Worm (Caenorhabditis elegans) whole organism, late embryonic: ENCODE data around the gene C17C3.6.

Source experiments
- C08G9.2 ChIP-seq: sonication (generic microtip); optimal IDR thresholded peaks from 2 replicates; lab custom pipeline; 2016; ENCODE audit warnings: mild to moderate bottlenecking, missing genetic modification characterization, moderate library complexity, missing compliant biosample characterization
- F13H6.1 ChIP-seq: sonication (generic microtip); optimal IDR thresholded peaks from 2 replicates; lab custom pipeline; 2016; ENCODE audit warnings: missing genetic modification characterization, missing compliant biosample characterization
- K09A11.1 ChIP-seq: sonication (generic microtip); optimal IDR thresholded peaks from 2 replicates; lab custom pipeline; 2017; ENCODE audit warnings: antibody characterized with exemption, mild to moderate bottlenecking, missing genetic modification characterization, missing compliant biosample characterization; ENCODE audit not compliant: insufficient read depth
- T23F11.4 ChIP-seq: fragments of 200-800 bp; sonication (Bioruptor generic); optimal IDR thresholded peaks from 2 replicates; lab custom pipeline; 2018; ENCODE audit warnings: mild to moderate bottlenecking, missing genetic modification characterization, missing compliant biosample characterization
- Y22D7AL.16 ChIP-seq: sonication (generic microtip); optimal IDR thresholded peaks from 2 replicates; lab custom pipeline; 2016; ENCODE audit warnings: missing genetic modification characterization, missing compliant biosample characterization
- ceh-18 ChIP-seq: sonication (generic microtip); optimal IDR thresholded peaks from 2 replicates; lab custom pipeline; 2016; ENCODE audit warnings: missing genetic modification characterization, missing compliant biosample characterization
- ceh-2 ChIP-seq: sonication (generic microtip); optimal IDR thresholded peaks from 2 replicates; lab custom pipeline; 2016; ENCODE audit warnings: missing genotype, missing genetic modification characterization, missing compliant biosample characterization
- ceh-22 ChIP-seq: sonication (generic microtip); optimal IDR thresholded peaks from 2 replicates; lab custom pipeline; 2017; ENCODE audit warnings: missing biosample characterization, missing genetic modification characterization
- ceh-30 ChIP-seq: fragments of 150-350 bp; optimal IDR thresholded peaks from 2 replicates; lab custom pipeline; 2014; ENCODE audit warnings: missing biosample characterization, missing genetic modification characterization
- ceh-45 ChIP-seq: fragments of 200-800 bp; sonication (Bioruptor generic); IDR thresholded peaks from 2 replicates; pipeline ENCODE4 v1.3.6; 2022; ENCODE audit warnings: missing genetic modification reagents, missing genetic modification characterization, missing compliant biosample characterization
- ceh-48 ChIP-seq: sonication (generic microtip); optimal IDR thresholded peaks from 2 replicates; lab custom pipeline; 2016; ENCODE audit warnings: missing genetic modification characterization, inconsistent platforms, missing compliant biosample characterization
- ceh-6 ChIP-seq: fragments of 200-800 bp; sonication (Bioruptor generic); optimal IDR thresholded peaks from 2 replicates; lab custom pipeline; 2018; ENCODE audit warnings: mild to moderate bottlenecking, missing genetic modification characterization, missing compliant biosample characterization
- dve-1 ChIP-seq: sonication (generic microtip); optimal IDR thresholded peaks from 2 replicates; lab custom pipeline; 2017; ENCODE audit warnings: antibody characterized with exemption, mild to moderate bottlenecking, missing genetic modification characterization, missing compliant biosample characterization
- ets-4 ChIP-seq: sonication (generic microtip); optimal IDR thresholded peaks from 2 replicates; lab custom pipeline; 2016; ENCODE audit warnings: missing genetic modification characterization, missing compliant biosample characterization
- eyg-1 ChIP-seq: sonication (generic microtip); optimal IDR thresholded peaks from 2 replicates; lab custom pipeline; 2016; ENCODE audit warnings: missing genotype, missing genetic modification characterization, missing compliant biosample characterization
- fkh-6 ChIP-seq: sonication (generic microtip); optimal IDR thresholded peaks from 2 replicates; lab custom pipeline; 2016; ENCODE audit warnings: missing genetic modification characterization, missing compliant biosample characterization
- gmeb-2 ChIP-seq: sonication (generic microtip); optimal IDR thresholded peaks from 2 replicates; lab custom pipeline; 2016; ENCODE audit warnings: missing genetic modification characterization, inconsistent platforms, missing compliant biosample characterization
- hlh-13 ChIP-seq: fragments of 200-800 bp; sonication (Bioruptor generic); optimal IDR thresholded peaks from 2 replicates; lab custom pipeline; 2018; ENCODE audit warnings: mild to moderate bottlenecking, missing genetic modification characterization, missing compliant biosample characterization
- hlh-6 ChIP-seq: sonication (generic microtip); optimal IDR thresholded peaks from 2 replicates; lab custom pipeline; 2016; ENCODE audit warnings: missing genotype, missing genetic modification characterization, missing compliant biosample characterization
- lim-6 ChIP-seq: sonication (generic microtip); optimal IDR thresholded peaks from 2 replicates; lab custom pipeline; 2016; ENCODE audit warnings: missing genetic modification characterization, missing compliant biosample characterization
- lin-11 ChIP-seq: fragments of 200-800 bp; sonication (Bioruptor generic); optimal IDR thresholded peaks from 2 replicates; lab custom pipeline; 2018; ENCODE audit warnings: mild to moderate bottlenecking, missing genetic modification characterization, missing compliant biosample characterization
- mec-3 ChIP-seq: sonication (generic microtip); optimal IDR thresholded peaks from 2 replicates; lab custom pipeline; 2016; ENCODE audit warnings: borderline replicate concordance, missing genetic modification characterization, missing compliant biosample characterization
- nfya-1 ChIP-seq: sonication (generic microtip); optimal IDR thresholded peaks from 2 replicates; lab custom pipeline; 2017; ENCODE audit warnings: missing genetic modification characterization, mild to moderate bottlenecking, missing compliant biosample characterization, antibody characterized with exemption, moderate library complexity
- nhr-11 ChIP-seq: fragments of 150-350 bp; optimal IDR thresholded peaks from 2 replicates; lab custom pipeline; 2014; ENCODE audit warnings: missing biosample characterization, missing genetic modification characterization
- npax-4 ChIP-seq: sonication (generic microtip); optimal IDR thresholded peaks from 2 replicates; lab custom pipeline; 2016; ENCODE audit warnings: missing genetic modification characterization, missing compliant biosample characterization
- pax-1 ChIP-seq: fragments of 150-350 bp; optimal IDR thresholded peaks from 2 replicates; lab custom pipeline; 2014; ENCODE audit warnings: missing biosample characterization, missing genetic modification characterization
- pha-2 ChIP-seq: sonication (generic microtip); optimal IDR thresholded peaks from 2 replicates; lab custom pipeline; 2017; ENCODE audit warnings: mild to moderate bottlenecking, missing genetic modification characterization, missing compliant biosample characterization
- pha-4 ChIP-seq: fragments of 150-350 bp; optimal IDR thresholded peaks from 2 replicates; lab custom pipeline; 2018; ENCODE audit warnings: missing biosample characterization, missing genetic modification reagents, missing genetic modification characterization
- pqm-1 ChIP-seq: sonication (generic microtip); optimal IDR thresholded peaks from 2 replicates; lab custom pipeline; 2016; ENCODE audit warnings: missing genetic modification characterization, missing compliant biosample characterization
- pros-1 ChIP-seq: fragments of 150-350 bp; optimal IDR thresholded peaks from 2 replicates; lab custom pipeline; 2014; ENCODE audit warnings: missing biosample characterization, missing genetic modification reagents, missing genetic modification characterization
- ref-2 ChIP-seq: sonication (generic microtip); optimal IDR thresholded peaks from 2 replicates; lab custom pipeline; 2016; ENCODE audit warnings: missing genetic modification characterization, missing compliant biosample characterization
- sdc-2 ChIP-seq: sonication (generic microtip); optimal IDR thresholded peaks from 2 replicates; lab custom pipeline; 2016; ENCODE audit warnings: missing genotype, missing genetic modification characterization, missing compliant biosample characterization
- sox-4 ChIP-seq: sonication (generic microtip); optimal IDR thresholded peaks from 2 replicates; lab custom pipeline; 2017; ENCODE audit warnings: mild to moderate bottlenecking, missing genetic modification characterization, inconsistent platforms, missing compliant biosample characterization
- tbx-2 ChIP-seq: sonication (generic microtip); optimal IDR thresholded peaks from 2 replicates; lab custom pipeline; 2016; ENCODE audit warnings: missing genetic modification characterization, missing compliant biosample characterization
- ttx-3 ChIP-seq: sonication (generic microtip); optimal IDR thresholded peaks from 2 replicates; lab custom pipeline; 2016; ENCODE audit warnings: missing genetic modification reagents, missing genetic modification characterization, missing compliant biosample characterization
- unc-3 ChIP-seq, 2 experiments: fragments of 200-800 bp in 1 of 2; sonication (Bioruptor generic) in 1 of 2; sonication (generic microtip) in 1 of 2; conservative IDR thresholded peaks in 1 of 2; optimal IDR thresholded peaks in 1 of 2; 2 replicates each; pipeline versions ENCODE4 v1.3.6 to Lab custom; 2016 to 2022; ENCODE audit warnings: missing compliant biosample characterization in 2 of 2, missing genetic modification characterization in 2 of 2, missing genetic modification reagents in 1 of 2
- unc-42 ChIP-seq: sonication (generic microtip); optimal IDR thresholded peaks from 2 replicates; lab custom pipeline; 2016; ENCODE audit warnings: missing genotype, missing genetic modification characterization, missing compliant biosample characterization
- unc-55 ChIP-seq: sonication (generic microtip); optimal IDR thresholded peaks from 2 replicates; lab custom pipeline; 2017; ENCODE audit warnings: missing biosample characterization, missing genetic modification reagents, missing genetic modification characterization
- unc-86 ChIP-seq: sonication (generic microtip); optimal IDR thresholded peaks from 2 replicates; lab custom pipeline; 2016; ENCODE audit warnings: missing genetic modification characterization, missing compliant biosample characterization
- zip-5 ChIP-seq: sonication (generic microtip); optimal IDR thresholded peaks from 2 replicates; lab custom pipeline; 2016; ENCODE audit warnings: missing genetic modification characterization, missing compliant biosample characterization
- ztf-16 ChIP-seq: sonication (generic microtip); optimal IDR thresholded peaks from 2 replicates; lab custom pipeline; 2017; ENCODE audit warnings: missing genetic modification characterization, missing compliant biosample characterization

The C17C3.6 gene

ce11 chrII:5543476-5544144 lies 6.2 kb upstream of the C17C3.6 start (continued):
- peak; percentile 89 for TF ChIP-seq nfya-1 (tag; lab: Kevin White, UChicago)
- peak; percentile 93 for TF ChIP-seq dve-1 (tag; lab: Kevin White, UChicago)
- peak; percentile 51 for TF ChIP-seq eyg-1 (tag; lab: Kevin White, UChicago)
- TF ChIP-seq unc-3 (GFP tag; conservative IDR thresholded peaks at IDR 0.05; lab: Robert Waterston, UW) = peak; percentile 59
- TF ChIP-seq unc-3 (tag; optimal IDR thresholded peaks at IDR 0.05; lab: Kevin White, UChicago) = peak; percentile 55
- TF ChIP-seq gmeb-2 (tag; lab: Kevin White, UChicago) = peak; percentile 56
- TF ChIP-seq unc-42 (tag; lab: Kevin White, UChicago) = peak; percentile 98
- TF ChIP-seq pqm-1 (tag; lab: Kevin White, UChicago) = peak; percentile 77
- TF ChIP-seq ceh-45 (GFP tag; lab: Robert Waterston, UW) = no peak
- peak; percentile 18 for TF ChIP-seq ceh-22 (tag; lab: Kevin White, UChicago)
- no peak for TF ChIP-seq pha-4
- peak; percentile 82 for TF ChIP-seq ref-2
- TF ChIP-seq ceh-48 (tag; lab: Kevin White, UChicago) = peak; percentile 18
- TF ChIP-seq sox-4 (tag; lab: Kevin White, UChicago) = peak; percentile 68
- TF ChIP-seq lin-11 (tag; lab: Kevin White, UChicago) = peak; percentile 68
- TF ChIP-seq unc-86 (tag; lab: Kevin White, UChicago) = peak; percentile 71
- TF ChIP-seq T23F11.4 (GFP tag; lab: Kevin White, UChicago) = peak; percentile 69
- peak; percentile 95 for TF ChIP-seq tbx-2 (tag; lab: Kevin White, UChicago)
- peak; percentile 63 for TF ChIP-seq ets-4
- peak; percentile 59 for TF ChIP-seq pax-1
- peak; percentile 58 for TF ChIP-seq Y22D7AL.16 (tag; lab: Kevin White, UChicago)
- TF ChIP-seq ceh-18 (tag; lab: Kevin White, UChicago) = peak; percentile 95
- peak; percentile 80 for TF ChIP-seq pha-2
- peak; percentile 70 for TF ChIP-seq ceh-2 (tag; lab: Kevin White, UChicago)
- TF ChIP-seq unc-55 (GFP tag; lab: Kevin White, UChicago) = peak; percentile 48
- TF ChIP-seq zip-5 (tag; lab: Kevin White, UChicago) = peak; percentile 31
- TF ChIP-seq C08G9.2 = peak; percentile 49
- TF ChIP-seq F13H6.1 = peak; percentile 44
- peak; percentile 82 for TF ChIP-seq fkh-6
- TF ChIP-seq hlh-6 = peak; percentile 48
- TF ChIP-seq ceh-6 (GFP tag; lab: Kevin White, UChicago) = peak; percentile 65
- peak; percentile 97 for TF ChIP-seq pros-1
- TF ChIP-seq hlh-13 (GFP tag; lab: Kevin White, UChicago) = peak; percentile 64

ce11 chrII:5544145-5544515 lies 5.7 kb upstream of the C17C3.6 start:
- TF ChIP-seq nhr-11 (tag; lab: Kevin White, UChicago) = no peak
- no peak for TF ChIP-seq pha-4
- TF ChIP-seq ztf-16 (tag; lab: Kevin White, UChicago) = no peak
- TF ChIP-seq mec-3 = no peak
- no peak for TF ChIP-seq fkh-6
- TF ChIP-seq ttx-3 (tag; lab: Kevin White, UChicago) = no peak
- no peak for TF ChIP-seq F13H6.1
- no peak for TF ChIP-seq unc-55 (GFP tag; lab: Kevin White, UChicago)
- TF ChIP-seq ref-2 = no peak

DNA sequence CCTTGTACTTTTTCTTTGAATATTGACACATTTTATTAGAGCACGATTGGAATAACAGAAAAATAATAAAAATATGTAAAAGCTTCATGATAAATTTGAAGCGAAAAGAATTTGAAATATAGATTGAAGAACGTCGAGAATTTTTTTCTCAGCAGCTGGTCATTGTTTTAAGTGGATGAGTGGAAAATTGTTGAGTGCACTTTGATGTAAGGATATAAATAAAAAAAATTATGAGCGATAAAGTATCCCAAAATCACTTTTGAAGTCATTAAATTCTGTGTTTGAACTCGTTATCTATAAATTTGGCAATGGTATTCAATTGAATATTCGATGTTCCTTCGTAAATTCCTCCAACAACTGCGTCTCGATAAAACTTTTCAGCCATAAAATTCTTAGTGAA lies 5.1 kb upstream of the C17C3.6 start, which contains the start of gene ins-13:
ins-13 (minus strand) TSS at position 101 of the 400 bp plus-strand sequence.
- TF ChIP-seq ceh-30 (no peak), sdc-2 (tag; lab: Kevin White, UChicago) (no peak), npax-4 (tag; lab: Kevin White, UChicago) (no peak), ceh-22 (tag; lab: Kevin White, UChicago) (no peak), K09A11.1 (tag; lab: Kevin White, UChicago) (no peak), lim-6 (tag; lab: Kevin White, UChicago) (no peak), unc-42 (tag; lab: Kevin White, UChicago) (no peak)
